Fruit fly (Drosophila melanogaster) whole organism, embryonic: Measurements from ENCODE around the gene CG31347.
A peak's percentile ranks its signal among the peaks of the same experiment; 100 is the strongest.

Source experiments
- B-H2 ChIP-seq: fragments of 200-800 bp; sonication (Bioruptor generic); optimal IDR thresholded peaks from 2 replicates; lab custom pipeline; 2018; ENCODE audit warnings: missing biosample characterization, mild to moderate bottlenecking, missing genetic modification characterization
- CG11247 ChIP-seq: fragments of 200-800 bp; sonication (Bioruptor generic); IDR thresholded peaks from 2 replicates; pipeline ENCODE4 v1.3.6; 2022; ENCODE audit warnings: missing biosample characterization, missing genetic modification characterization
- CG12299 ChIP-seq: fragments of 200-800 bp; sonication (Bioruptor generic); optimal IDR thresholded peaks from 2 replicates; lab custom pipeline; 2018; ENCODE audit warnings: missing biosample characterization, mild to moderate bottlenecking, missing genetic modification characterization
- CG12769 ChIP-seq: fragments of 200-800 bp; sonication (Bioruptor generic); optimal IDR thresholded peaks from 2 replicates; lab custom pipeline; 2019; ENCODE audit warnings: missing biosample characterization, mild to moderate bottlenecking, missing genetic modification characterization, moderate library complexity
- CG13296 ChIP-seq: fragments of 200-800 bp; sonication (Bioruptor generic); optimal IDR thresholded peaks from 3 replicates; lab custom pipeline; 2018; ENCODE audit warnings: missing biosample characterization, mild to moderate bottlenecking, missing genetic modification characterization
- CG14710 ChIP-seq: fragments of 200-800 bp; sonication (Bioruptor generic); optimal IDR thresholded peaks from 3 replicates; lab custom pipeline; 2019; ENCODE audit warnings: missing biosample characterization, mild to moderate bottlenecking, missing genetic modification characterization, moderate library complexity
- CG1529 ChIP-seq: fragments of 200-800 bp; sonication (Bioruptor generic); optimal IDR thresholded peaks from 3 replicates; lab custom pipeline; 2018; ENCODE audit warnings: missing biosample characterization, missing genetic modification characterization
- CG15601 ChIP-seq: fragments of 200-800 bp; sonication (Bioruptor generic); optimal IDR thresholded peaks from 3 replicates; lab custom pipeline; 2019; ENCODE audit warnings: missing biosample characterization, mild to moderate bottlenecking, missing genetic modification characterization, moderate library complexity
- CG16813 ChIP-seq: fragments of 200-800 bp; sonication (Bioruptor generic); IDR thresholded peaks from 3 replicates; pipeline ENCODE4 v1.3.6; 2022; ENCODE audit warnings: missing biosample characterization, missing genetic modification characterization; ENCODE audit not compliant: partially characterized antibody
- CG16863 ChIP-seq: fragments of 200-800 bp; sonication (Bioruptor generic); optimal IDR thresholded peaks from 3 replicates; lab custom pipeline; 2016; ENCODE audit warnings: missing biosample characterization, missing genetic modification characterization
- CG17568 ChIP-seq: fragments of 200-800 bp; sonication (Bioruptor generic); optimal IDR thresholded peaks from 2 replicates; lab custom pipeline; 2018; ENCODE audit warnings: missing biosample characterization, mild to moderate bottlenecking, missing genetic modification characterization, moderate library complexity
- CG31224 ChIP-seq: fragments of 200-800 bp; sonication (Bioruptor generic); IDR thresholded peaks from 2 replicates; pipeline ENCODE4 v1.3.6; 2022; ENCODE audit warnings: missing biosample characterization, missing genetic modification characterization
- CG3407 ChIP-seq: fragments of 200-800 bp; sonication (Bioruptor generic); optimal IDR thresholded peaks from 2 replicates; lab custom pipeline; 2018; ENCODE audit warnings: missing biosample characterization, mild to moderate bottlenecking, missing genetic modification characterization
- CG4424 ChIP-seq: fragments of 200-800 bp; sonication (Bioruptor generic); optimal IDR thresholded peaks from 3 replicates; lab custom pipeline; 2016; ENCODE audit warnings: missing biosample characterization, missing genetic modification characterization
- CG4617 ChIP-seq: fragments of 200-800 bp; sonication (Bioruptor generic); optimal IDR thresholded peaks from 3 replicates; lab custom pipeline; 2016; ENCODE audit warnings: missing biosample characterization, missing genetic modification characterization, borderline replicate concordance
- CG6254 ChIP-seq: fragments of 200-800 bp; sonication (Bioruptor generic); optimal IDR thresholded peaks from 3 replicates; lab custom pipeline; 2017; ENCODE audit warnings: mild to moderate bottlenecking, missing biosample characterization, missing genetic modification reagents, missing genetic modification characterization
- CG8765 ChIP-seq: fragments of 200-800 bp; sonication (Bioruptor generic); IDR thresholded peaks from 2 replicates; pipeline ENCODE4 v1.3.6; 2022; ENCODE audit warnings: missing biosample characterization, missing genetic modification characterization
- CG9817 ChIP-seq: fragments of 200-800 bp; sonication (Bioruptor generic); optimal IDR thresholded peaks from 2 replicates; lab custom pipeline; 2018; ENCODE audit warnings: missing biosample characterization, mild to moderate bottlenecking, missing genetic modification characterization, moderate library complexity
- CTCF ChIP-seq: fragments of 200-800 bp; sonication (Bioruptor generic); optimal IDR thresholded peaks from 2 replicates; lab custom pipeline; 2017; ENCODE audit warnings: missing biosample characterization, mild to moderate bottlenecking, missing genetic modification characterization, moderate library complexity
- Dip2 ChIP-seq: fragments of 200-800 bp; sonication (Bioruptor generic); IDR thresholded peaks from 2 replicates; pipeline ENCODE4 v1.3.6; 2022; ENCODE audit warnings: missing biosample characterization, missing genetic modification characterization
- Dref ChIP-seq: fragments of 200-800 bp; sonication (Bioruptor generic); IDR thresholded peaks from 2 replicates; pipeline ENCODE4 v1.3.6; 2022; ENCODE audit warnings: missing biosample characterization, missing genetic modification characterization
- GATAe ChIP-seq: fragments of 200-800 bp; sonication (Bioruptor generic); conservative IDR thresholded peaks from 2 replicates; pipeline ENCODE4 v1.3.6; 2022; ENCODE audit warnings: missing biosample characterization, missing genetic modification characterization
- HLHmδ ChIP-seq: fragments of 200-800 bp; sonication (Bioruptor generic); optimal IDR thresholded peaks from 2 replicates; lab custom pipeline; 2018; ENCODE audit warnings: missing biosample characterization, mild to moderate bottlenecking, missing genetic modification characterization, moderate library complexity
- Mrtf ChIP-seq: fragments of 200-800 bp; sonication (Bioruptor generic); IDR thresholded peaks from 3 replicates; pipeline ENCODE4 v1.3.6; 2022; ENCODE audit warnings: missing biosample characterization, missing genetic modification characterization
- Oli ChIP-seq: fragments of 200-800 bp; sonication (Bioruptor generic); optimal IDR thresholded peaks from 2 replicates; lab custom pipeline; 2018; ENCODE audit warnings: missing biosample characterization, mild to moderate bottlenecking, missing genetic modification characterization, moderate library complexity
- Side ChIP-seq: fragments of 200-800 bp; sonication (Bioruptor generic); optimal IDR thresholded peaks from 2 replicates; lab custom pipeline; 2016; ENCODE audit warnings: missing biosample characterization, missing genetic modification characterization
- Taf1 ChIP-seq: fragments of 200-800 bp; sonication (Bioruptor generic); IDR thresholded peaks from 2 replicates; pipeline ENCODE4 v1.3.6; 2022; ENCODE audit warnings: missing biosample characterization, missing genetic modification characterization
- Tbp ChIP-seq: fragments of >200 bp; optimal IDR thresholded peaks from 2 replicates; lab custom pipeline; 2018; ENCODE audit warnings: missing biosample characterization, missing genetic modification characterization
- cg ChIP-seq: fragments of 200-800 bp; sonication (Bioruptor generic); optimal IDR thresholded peaks from 3 replicates; lab custom pipeline; 2019; ENCODE audit warnings: missing biosample characterization, mild to moderate bottlenecking, missing genetic modification characterization, moderate library complexity
- crp ChIP-seq, 2 experiments: fragments of 200-800 bp; sonication (Bioruptor generic); optimal IDR thresholded peaks; 2 replicates in 1 of 2; 3 replicates in 1 of 2; lab custom pipeline; 2017; ENCODE audit warnings: missing biosample characterization in 2 of 2, missing genetic modification characterization in 2 of 2, mild to moderate bottlenecking in 1 of 2, moderate library complexity in 1 of 2
- dan ChIP-seq: fragments of 200-800 bp; sonication (Bioruptor generic); IDR thresholded peaks from 2 replicates; pipeline ENCODE4 v1.3.6; 2022; ENCODE audit warnings: missing biosample characterization, missing genetic modification characterization
- disco-r ChIP-seq: fragments of 200-800 bp; sonication (Bioruptor generic); optimal IDR thresholded peaks from 2 replicates; lab custom pipeline; 2016; ENCODE audit warnings: missing biosample characterization, missing genetic modification characterization
- gro ChIP-seq: fragments of 200-800 bp; sonication (Bioruptor generic); optimal IDR thresholded peaks from 2 replicates; lab custom pipeline; 2016; ENCODE audit warnings: missing biosample characterization, missing genetic modification characterization
- h ChIP-seq: fragments of >200 bp; optimal IDR thresholded peaks from 2 replicates; lab custom pipeline; 2017
- insv ChIP-seq, 2 experiments: fragments of 200-800 bp; sonication (Bioruptor generic); optimal IDR thresholded peaks; 3 replicates each; lab custom pipeline; 2016 to 2018; ENCODE audit warnings: missing biosample characterization in 2 of 2, missing genetic modification characterization in 2 of 2
- kni ChIP-seq: fragments of 200-800 bp; sonication (Bioruptor generic); optimal IDR thresholded peaks from 3 replicates; lab custom pipeline; 2017; ENCODE audit warnings: mild to moderate bottlenecking, missing biosample characterization, missing genetic modification reagents, missing genetic modification characterization
- nerfin-1 ChIP-seq: fragments of 200-800 bp; sonication (Bioruptor generic); optimal IDR thresholded peaks from 3 replicates; lab custom pipeline; 2019; ENCODE audit warnings: missing biosample characterization, mild to moderate bottlenecking, missing genetic modification characterization, moderate library complexity
- oc ChIP-seq: fragments of 200-800 bp; sonication (Bioruptor generic); optimal IDR thresholded peaks from 2 replicates; lab custom pipeline; 2018; ENCODE audit warnings: missing biosample characterization, mild to moderate bottlenecking, missing genetic modification characterization, moderate library complexity
- prd ChIP-seq, 3 experiments: fragments of >200 bp in 2 of 3; fragments of 200-800 bp in 1 of 3; sonication (Bioruptor generic) in 1 of 3; optimal IDR thresholded peaks in 2 of 3; IDR thresholded peaks in 1 of 3; 2 replicates in 2 of 3; 3 replicates in 1 of 3; pipeline versions ENCODE4 v1.3.6 to Lab custom; 2017 to 2022; ENCODE audit warnings: missing biosample characterization in 1 of 3, missing genetic modification characterization in 1 of 3
- repo ChIP-seq: fragments of 200-800 bp; sonication (Bioruptor generic); optimal IDR thresholded peaks from 2 replicates; lab custom pipeline; 2016; ENCODE audit warnings: missing biosample characterization, missing genetic modification characterization
- scrt ChIP-seq: fragments of 200-800 bp; sonication (Bioruptor generic); optimal IDR thresholded peaks from 2 replicates; lab custom pipeline; 2018; ENCODE audit warnings: missing biosample characterization, mild to moderate bottlenecking, missing genetic modification characterization, moderate library complexity
- sd ChIP-seq: fragments of 200-800 bp; sonication (Bioruptor generic); optimal IDR thresholded peaks from 3 replicates; lab custom pipeline; 2018; ENCODE audit warnings: missing biosample characterization, mild to moderate bottlenecking, missing genetic modification characterization, moderate library complexity
- sisA ChIP-seq: fragments of 200-800 bp; sonication (Bioruptor generic); IDR thresholded peaks from 2 replicates; pipeline ENCODE4 v1.3.6; 2022; ENCODE audit warnings: missing biosample characterization, missing genetic modification characterization
- sug ChIP-seq: fragments of 200-800 bp; optimal IDR thresholded peaks from 2 replicates; lab custom pipeline; 2019; ENCODE audit warnings: missing biosample characterization, mild to moderate bottlenecking, missing genetic modification characterization, moderate library complexity
- tgo ChIP-seq: fragments of 200-800 bp; sonication (Bioruptor generic); IDR thresholded peaks from 3 replicates; pipeline ENCODE4 v1.3.6; 2022; ENCODE audit warnings: missing biosample characterization, missing genetic modification characterization
- ttk ChIP-seq: fragments of 200-800 bp; sonication (Bioruptor generic); IDR thresholded peaks from 2 replicates; pipeline ENCODE4 v2.1.2; 2022; ENCODE audit warnings: missing biosample characterization, missing genetic modification characterization
- twi ChIP-seq: fragments of 200-800 bp; optimal IDR thresholded peaks from 2 replicates; lab custom pipeline; 2019; ENCODE audit warnings: missing biosample characterization, mild to moderate bottlenecking, missing genetic modification characterization, moderate library complexity
- tx ChIP-seq: fragments of 200-800 bp; sonication (Bioruptor generic); optimal IDR thresholded peaks from 2 replicates; lab custom pipeline; 2016; ENCODE audit warnings: missing biosample characterization, missing genetic modification characterization
- vvl ChIP-seq: fragments of 200-800 bp; sonication (Bioruptor generic); IDR thresholded peaks from 2 replicates; pipeline ENCODE4 v1.3.6; 2022; ENCODE audit warnings: missing biosample characterization, missing genetic modification characterization
- yki ChIP-seq: fragments of >200 bp; optimal IDR thresholded peaks from 3 replicates; lab custom pipeline; 2018

Gene CG31347

DNA sequence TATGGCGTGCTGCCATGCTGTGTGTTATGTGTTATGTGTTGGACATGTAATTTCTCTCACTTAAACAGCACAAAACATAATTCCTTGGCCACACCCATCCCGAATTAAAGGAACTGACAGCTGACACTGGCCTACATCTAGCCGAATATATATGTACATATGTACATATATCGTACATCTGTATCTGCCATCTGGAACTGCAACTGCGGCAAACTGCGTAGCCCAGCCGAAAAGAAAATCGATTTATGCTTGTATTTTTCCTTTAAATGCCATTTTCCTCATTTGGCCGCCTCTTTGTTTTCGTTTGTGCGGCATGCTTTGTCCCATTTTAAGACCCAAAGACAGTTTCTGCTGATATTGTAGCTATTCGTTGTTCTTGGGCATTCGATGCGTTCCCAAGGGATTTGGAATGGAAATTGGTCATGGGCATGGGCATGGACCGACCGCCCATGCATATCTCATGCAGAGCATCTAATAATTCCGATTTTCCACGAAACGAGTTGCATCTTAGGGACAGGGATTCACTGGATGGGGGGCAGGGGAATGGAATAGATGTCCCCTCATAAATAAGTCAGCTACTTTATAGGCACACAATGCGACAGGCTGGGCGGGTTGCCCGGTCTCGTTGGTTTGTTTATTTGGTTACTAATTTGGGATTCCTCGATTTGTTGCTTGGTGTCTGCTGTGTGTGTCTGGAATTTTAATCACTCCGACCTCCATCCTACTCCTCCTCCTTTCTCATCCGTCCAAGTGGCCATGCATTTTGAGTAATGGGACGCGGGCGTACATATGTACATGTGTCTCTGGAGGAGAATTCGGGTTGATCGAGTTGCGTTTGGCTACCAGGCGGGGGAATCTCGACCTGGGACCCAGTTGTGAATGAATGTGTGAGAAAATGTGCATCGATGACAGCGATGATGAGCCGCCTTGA, 43.0 kb downstream of the CG31347 start (continued):
- no peak for TF ChIP-seq sug (tag; lab: Kevin White, UChicago)
- no peak for TF ChIP-seq dan
- TF ChIP-seq Mrtf (GFP tag; lab: Robert Waterston, UW) = no peak
- TF ChIP-seq B-H2 (GFP tag; lab: Kevin White, UChicago) = no peak
- no peak for TF ChIP-seq crp (GFP tag; optimal IDR thresholded peaks at IDR 0.05; lab: Kevin White, UChicago)
- TF ChIP-seq CG16813 (GFP tag; lab: Robert Waterston, UW) = 0 out of 3 replicates have a peak, but pooled peaks have one; percentile 14
- TF ChIP-seq Side = no peak
- TF ChIP-seq CG9817 = no peak
- TF ChIP-seq sd (tag; lab: Kevin White, UChicago) = peak; percentile 93
- no peak for TF ChIP-seq CG4617 (GFP tag; lab: Kevin White, UChicago)
- no peak for TF ChIP-seq disco-r (GFP tag; lab: Kevin White, UChicago)
- TF ChIP-seq CTCF (GFP tag; lab: Kevin White, UChicago) = no peak
- TF ChIP-seq Oli (tag; lab: Kevin White, UChicago) = no peak
- TF ChIP-seq CG15601 (tag; lab: Kevin White, UChicago) = no peak
- no peak for TF ChIP-seq Taf1
- no peak for TF ChIP-seq GATAe (GFP tag; lab: Robert Waterston, UW)
- no peak for TF ChIP-seq CG16863
- no peak for TF ChIP-seq ttk
- TF ChIP-seq CG4424 (GFP tag; lab: Kevin White, UChicago) = no peak
- no peak for TF ChIP-seq CG6254
- TF ChIP-seq CG8765 (GFP tag; lab: Robert Waterston, UW) = no peak
- no peak for TF ChIP-seq CG12299
- TF ChIP-seq CG13296 = no peak
- no peak for TF ChIP-seq repo (GFP tag; lab: Kevin White, UChicago)
- no peak for TF ChIP-seq Tbp (GFP tag; lab: Kevin White, UChicago)
- TF ChIP-seq insv (GFP tag; optimal IDR thresholded peaks at IDR 0.05; lab: Kevin White, UChicago) = no peak
- no peak for TF ChIP-seq CG11247
- TF ChIP-seq tgo (GFP tag; lab: Robert Waterston, UW) = no peak
- TF ChIP-seq oc (tag; lab: Kevin White, UChicago) = peak; percentile 35
- peak; percentile 10 for TF ChIP-seq cg
- TF ChIP-seq CG12769 (tag; lab: Kevin White, UChicago) = peak; percentile 30
- no peak for TF ChIP-seq HLHmδ
- TF ChIP-seq Dip2 (GFP tag; lab: Robert Waterston, UW) = no peak
- no peak for TF ChIP-seq CG31224 (GFP tag; lab: Robert Waterston, UW)
- TF ChIP-seq nerfin-1 (tag; lab: Kevin White, UChicago) = no peak
- no peak for TF ChIP-seq tx (GFP tag; lab: Kevin White, UChicago)
- no peak for TF ChIP-seq CG17568 (GFP tag; lab: Kevin White, UChicago)
- no peak for TF ChIP-seq gro (GFP tag; lab: Kevin White, UChicago)
- no peak for TF ChIP-seq CG14710 (tag; lab: Kevin White, UChicago)
- no peak for TF ChIP-seq prd (optimal IDR thresholded peaks at IDR 0.05; lab: Kevin White, UChicago)
- 0 out of 3 replicates have a peak, but pooled peaks have one; percentile 44 for TF ChIP-seq prd (GFP tag; IDR thresholded peaks at IDR 0.05; lab: Robert Waterston, UW)
- TF ChIP-seq vvl (GFP tag; lab: Robert Waterston, UW) = peak; percentile 66; the same call in 1 of the 2 replicates
- no peak for TF ChIP-seq yki (lab: Kevin White, UChicago)
- no peak for TF ChIP-seq sisA (GFP tag; lab: Robert Waterston, UW)
- no peak for TF ChIP-seq CG1529 (GFP tag; lab: Kevin White, UChicago)
- peak; percentile 98 for TF ChIP-seq twi (tag; lab: Kevin White, UChicago)
- TF ChIP-seq CG3407 (GFP tag; lab: Kevin White, UChicago) = no peak
- TF ChIP-seq kni = peak; percentile 94
- TF ChIP-seq scrt (GFP tag; lab: Kevin White, UChicago) = no peak
- no peak for TF ChIP-seq h (lab: Kevin White, UChicago)
- TF ChIP-seq Dref (GFP tag; lab: Robert Waterston, UW) = no peak
